Worm (Caenorhabditis elegans): Measurements from ENCODE around the gene tebp-2.

Gene tebp-2

DNA sequence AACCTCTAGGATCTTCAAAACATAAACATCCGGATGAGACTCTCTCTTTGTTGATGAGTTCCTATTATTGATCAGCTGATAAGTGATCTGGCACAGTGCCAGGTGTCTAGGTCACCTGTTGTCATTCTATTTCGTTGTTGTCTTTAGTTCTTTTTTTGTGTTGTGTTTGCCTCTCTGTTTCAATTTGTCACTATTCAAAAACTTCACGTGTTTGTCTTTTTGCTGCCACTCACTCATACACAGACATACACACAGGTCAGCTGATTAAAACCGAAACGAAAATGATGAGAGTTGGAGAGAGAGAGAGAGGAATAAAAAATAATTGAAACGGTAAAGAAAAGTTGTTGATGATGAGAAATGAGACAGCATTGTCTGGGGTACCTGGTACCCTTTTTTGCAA lies 49.7 kb downstream of the tebp-2 start (continued):
- TF ChIP-seq nhr-111 (GFP tag; optimal IDR thresholded peaks at IDR 0.05) (no peak), ama-1 (optimal IDR thresholded peaks at IDR 0.05) (peak; percentile 36), zip-11 (GFP tag; IDR thresholded peaks at IDR 0.05) (no peak)

- TF ChIP-seq hlh-11 (tag; optimal IDR thresholded peaks at IDR 0.05) (peak; percentile 64), nhr-237 (tag; optimal IDR thresholded peaks at IDR 0.05) (no peak), mdl-1 (tag; optimal IDR thresholded peaks at IDR 0.05) (no peak), lir-3 (tag; optimal IDR thresholded peaks at IDR 0.05) (no peak), Y75B8A.6 (GFP tag; IDR thresholded peaks at IDR 0.05) (no peak), nhr-102 (tag; optimal IDR thresholded peaks at IDR 0.05) (no peak), hlh-30 (tag; optimal IDR thresholded peaks at IDR 0.05; ENCODE audit: insufficient read depth) (peak; percentile 62), Y105C5A.15 (GFP tag; IDR thresholded peaks at IDR 0.05) (no peak), mdt-29 (GFP tag; IDR thresholded peaks at IDR 0.05) (no peak), lin-1 (GFP tag; IDR thresholded peaks at IDR 0.05) (no peak), hif-1 (tag; optimal IDR thresholded peaks at IDR 0.05) (no peak), mxl-3 (GFP tag; optimal IDR thresholded peaks at IDR 0.05) (peak; percentile 10), ceh-62 (tag; optimal IDR thresholded peaks at IDR 0.05) (no peak), ceh-28 (tag; optimal IDR thresholded peaks at IDR 0.05) (no peak), set-16 (GFP tag; IDR thresholded peaks at IDR 0.05) (peak; percentile 50; the same call in 1 of the 2 replicates), madf-9 (GFP tag; conservative IDR thresholded peaks at IDR 0.05) (no peak), ZK337.2 (GFP tag; IDR thresholded peaks at IDR 0.05) (no peak), skn-1 (tag; optimal IDR thresholded peaks at IDR 0.05) (no peak), vab-7 (GFP tag; IDR thresholded peaks at IDR 0.05) (no peak), nhr-41 (GFP tag; IDR thresholded peaks at IDR 0.05) (no peak), dmd-6 (GFP tag; IDR thresholded peaks at IDR 0.05) (no peak), nhr-28 (tag; optimal IDR thresholded peaks at IDR 0.05) (peak; percentile 55), zfp-2 (tag; optimal IDR thresholded peaks at IDR 0.05) (no peak), zip-11 (GFP tag; IDR thresholded peaks at IDR 0.05) (no peak), Y5F2A.4 (GFP tag; optimal IDR thresholded peaks at IDR 0.05) (no peak), lsy-2 (tag; optimal IDR thresholded peaks at IDR 0.05) (no peak), cey-2 (tag; optimal IDR thresholded peaks at IDR 0.05; ENCODE audit: borderline replicate concordance, insufficient read depth) (no peak), nhr-11 (tag; optimal IDR thresholded peaks at IDR 0.05) (no peak), aha-1 (tag) (peak; percentile 71), daf-16 (GFP tag; optimal IDR thresholded peaks at IDR 0.05) (peak in 1 of 2 experiments; percentile 39), daf-16 (tag; optimal IDR thresholded peaks at IDR 0.05) (no peak)
These were observed 51.5 kb downstream of the tebp-2 start for ce11 chrIV:5592956-5593355.

DNA sequence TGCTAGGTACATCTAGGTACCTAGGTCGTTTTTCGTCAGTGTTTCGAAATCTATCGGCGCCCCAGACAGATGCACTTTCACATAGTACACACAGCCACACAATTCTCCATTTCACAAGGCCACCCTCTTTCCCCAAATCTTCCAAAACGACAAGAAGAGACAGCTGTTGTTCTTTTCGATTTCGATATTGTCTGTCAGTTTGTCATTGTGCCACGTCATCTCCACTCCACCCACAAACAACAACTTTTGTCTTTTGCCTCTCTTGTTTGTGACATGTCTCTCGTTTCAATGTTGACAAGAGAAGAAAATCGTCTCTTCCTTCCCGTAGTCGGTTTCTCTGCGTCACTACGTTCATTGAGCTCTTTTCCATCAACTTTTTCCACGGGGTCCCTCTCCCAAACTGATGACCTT lies 52.4 kb downstream of the tebp-2 start:
- TF ChIP-seq mdl-1 (tag; optimal IDR thresholded peaks at IDR 0.05) = peak in 1 of 2 experiments; percentile 78
- peak; percentile 62 for TF ChIP-seq nhr-28 (tag; optimal IDR thresholded peaks at IDR 0.05)
- peak; percentile 90 for TF ChIP-seq hlh-11 (tag; optimal IDR thresholded peaks at IDR 0.05)
- TF ChIP-seq mep-1 (tag; optimal IDR thresholded peaks at IDR 0.05) = peak; percentile 57
- TF ChIP-seq hmg-1.1 (GFP tag; IDR thresholded peaks at IDR 0.05) = peak; percentile 52; the same call in 1 of the 2 replicates
- peak in 1 of 2 experiments; percentile 99 for TF ChIP-seq daf-16 (GFP tag; optimal IDR thresholded peaks at IDR 0.05)
- TF ChIP-seq daf-16 (tag; optimal IDR thresholded peaks at IDR 0.05) = peak; percentile 93
- TF ChIP-seq lsy-2 (tag; optimal IDR thresholded peaks at IDR 0.05) = peak in 1 of 2 experiments; percentile 57
- peak; percentile 8 for TF ChIP-seq lin-13 (GFP tag; optimal IDR thresholded peaks at IDR 0.05)
- peak; percentile 47 for TF ChIP-seq nhr-6 (tag; optimal IDR thresholded peaks at IDR 0.05)
- no peak for TF ChIP-seq nhr-76 (tag; optimal IDR thresholded peaks at IDR 0.05)
- TF ChIP-seq cey-2 (tag; optimal IDR thresholded peaks at IDR 0.05; ENCODE audit: borderline replicate concordance, insufficient read depth) = no peak
- peak in 1 of 2 experiments; percentile 36 for TF ChIP-seq hif-1 (tag; optimal IDR thresholded peaks at IDR 0.05)
- TF ChIP-seq T26A8.4 (GFP tag; IDR thresholded peaks at IDR 0.05) = peak; percentile 50; the same call in 1 of the 2 replicates
- TF ChIP-seq dve-1 (tag; optimal IDR thresholded peaks at IDR 0.05; ENCODE audit: insufficient read depth) = peak; percentile 71
- peak; percentile 29 for TF ChIP-seq mxl-3 (GFP tag; optimal IDR thresholded peaks at IDR 0.05)
- TF ChIP-seq pha-4 (GFP tag; IDR thresholded peaks at IDR 0.05) = no peak
- peak; percentile 93 for TF ChIP-seq pha-4 (tag; optimal IDR thresholded peaks at IDR 0.05)
- no peak for TF ChIP-seq madf-9 (GFP tag; conservative IDR thresholded peaks at IDR 0.05)
- no peak for TF ChIP-seq snpc-1.2 (GFP tag; IDR thresholded peaks at IDR 0.05)
- TF ChIP-seq ZK546.5 (tag; optimal IDR thresholded peaks at IDR 0.05) = no peak
- TF ChIP-seq unc-62 (GFP tag; optimal IDR thresholded peaks at IDR 0.05 in 1 of 2) = peak in 1 of 2 experiments; percentile 100
- TF ChIP-seq unc-62 (tag; optimal IDR thresholded peaks at IDR 0.05) = no peak
- TF ChIP-seq ceh-20 (GFP tag; IDR thresholded peaks at IDR 0.05) = peak; percentile 58; the same call in 1 of the 2 replicates
- TF ChIP-seq ama-1 (optimal IDR thresholded peaks at IDR 0.05) = peak; percentile 16
- peak; percentile 61 for TF ChIP-seq rbr-2 (tag; optimal IDR thresholded peaks at IDR 0.05)
